Worm (Caenorhabditis elegans) whole organism, young adult: ENCODE data around the gene ugt-14.

ENCODE experiments used
- B0035.1 ChIP-seq: sonication (generic microtip); optimal IDR thresholded peaks from 2 replicates; lab custom pipeline; 2016; ENCODE audit warnings: missing genetic modification characterization, mild to moderate bottlenecking, missing compliant biosample characterization, missing genotype, missing genetic modification reagents
- B0261.1 ChIP-seq: sonication (generic microtip); optimal IDR thresholded peaks from 2 replicates; lab custom pipeline; 2016; ENCODE audit warnings: mild to moderate bottlenecking, missing genetic modification characterization, moderate library complexity, missing compliant biosample characterization
- C06A6.2 ChIP-seq: fragments of 200-800 bp; sonication (Bioruptor generic); conservative IDR thresholded peaks from 2 replicates; pipeline ENCODE4 v1.3.6; 2022; ENCODE audit warnings: missing genetic modification characterization, missing compliant biosample characterization
- D2030.7 ChIP-seq: fragments of 200-800 bp; sonication (Bioruptor generic); IDR thresholded peaks from 2 replicates; pipeline ENCODE4 v1.3.6; 2022; ENCODE audit warnings: missing genetic modification reagents, missing genetic modification characterization, missing compliant biosample characterization
- Y79H2A.3 ChIP-seq: fragments of 200-800 bp; sonication (Bioruptor generic); conservative IDR thresholded peaks from 2 replicates; pipeline ENCODE4 v1.3.6; 2022; ENCODE audit warnings: missing genetic modification reagents, missing genetic modification characterization, missing compliant biosample characterization
- ZK185.1 ChIP-seq: sonication (generic microtip); optimal IDR thresholded peaks from 2 replicates; lab custom pipeline; 2016; ENCODE audit warnings: mild to moderate bottlenecking, missing genetic modification characterization, missing compliant biosample characterization; ENCODE audit not compliant: poor library complexity, severe bottlenecking
- akir-1 ChIP-seq: fragments of 200-800 bp; sonication (Bioruptor generic); optimal IDR thresholded peaks from 2 replicates; lab custom pipeline; 2018; ENCODE audit warnings: mild to moderate bottlenecking, missing genetic modification characterization, moderate library complexity, missing compliant biosample characterization
- aptf-3 ChIP-seq: fragments of 200-800 bp; sonication (Bioruptor generic); IDR thresholded peaks from 2 replicates; pipeline ENCODE4 v1.3.6; 2022; ENCODE audit warnings: missing genetic modification characterization, missing compliant biosample characterization
- atf-7 ChIP-seq: sonication (generic microtip); optimal IDR thresholded peaks from 2 replicates; lab custom pipeline; 2017; ENCODE audit warnings: mild to moderate bottlenecking, missing genetic modification characterization, missing compliant biosample characterization
- athp-1 ChIP-seq: sonication (generic microtip); optimal IDR thresholded peaks from 2 replicates; lab custom pipeline; 2017; ENCODE audit warnings: mild to moderate bottlenecking, missing genetic modification characterization, missing compliant biosample characterization
- attf-5 ChIP-seq: fragments of 200-800 bp; sonication (Bioruptor generic); optimal IDR thresholded peaks from 2 replicates; lab custom pipeline; 2018; ENCODE audit warnings: mild to moderate bottlenecking, missing genetic modification characterization, missing compliant biosample characterization
- cebp-2 ChIP-seq: fragments of 200-800 bp; sonication (Bioruptor generic); IDR thresholded peaks from 2 replicates; pipeline ENCODE4 v1.3.6; 2022; ENCODE audit warnings: missing genetic modification characterization, missing compliant biosample characterization
- ceh-40 ChIP-seq: fragments of 200-800 bp; sonication (Bioruptor generic); IDR thresholded peaks from 2 replicates; pipeline ENCODE4 v1.3.6; 2022; ENCODE audit warnings: missing genetic modification characterization, missing compliant biosample characterization
- dpl-1 ChIP-seq: fragments of 150-350 bp; optimal IDR thresholded peaks from 2 replicates; lab custom pipeline; 2014; ENCODE audit warnings: missing biosample characterization, missing genetic modification reagents, missing genetic modification characterization
- egl-18 ChIP-seq: fragments of 200-800 bp; sonication (Bioruptor generic); IDR thresholded peaks from 2 replicates; pipeline ENCODE4 v1.3.6; 2022; ENCODE audit warnings: missing genetic modification reagents, missing genetic modification characterization, missing compliant biosample characterization
- egl-44 ChIP-seq: fragments of 200-800 bp; sonication (Bioruptor generic); IDR thresholded peaks from 2 replicates; pipeline ENCODE4 v1.3.6; 2022; ENCODE audit warnings: missing genetic modification reagents, missing genetic modification characterization, missing compliant biosample characterization
- him-1 ChIP-seq: sonication (generic microtip); optimal IDR thresholded peaks from 2 replicates; lab custom pipeline; 2016; ENCODE audit warnings: missing genotype, missing genetic modification reagents, missing genetic modification characterization, missing compliant biosample characterization
- hlh-12 ChIP-seq: sonication (generic microtip); optimal IDR thresholded peaks from 2 replicates; lab custom pipeline; 2016; ENCODE audit warnings: missing genetic modification characterization, missing compliant biosample characterization
- hmg-20 ChIP-seq: fragments of 200-800 bp; sonication (Bioruptor generic); IDR thresholded peaks from 2 replicates; pipeline ENCODE4 v1.3.6; 2022; ENCODE audit warnings: missing genetic modification reagents, missing genetic modification characterization, missing compliant biosample characterization
- let-607 ChIP-seq, 2 experiments: fragments of 200-800 bp in 1 of 2; sonication (Bioruptor generic) in 1 of 2; sonication (generic microtip) in 1 of 2; optimal IDR thresholded peaks; 2 replicates each; lab custom pipeline; 2016 to 2018; ENCODE audit warnings: mild to moderate bottlenecking in 2 of 2, missing compliant biosample characterization in 2 of 2, missing genetic modification characterization in 2 of 2, moderate library complexity in 2 of 2, missing genotype in 1 of 2
- lin-26 ChIP-seq: fragments of 200-800 bp; sonication (Bioruptor generic); IDR thresholded peaks from 2 replicates; pipeline ENCODE4 v1.3.6; 2022; ENCODE audit warnings: missing genetic modification reagents, missing genetic modification characterization, missing compliant biosample characterization
- lin-40 ChIP-seq: sonication (generic microtip); optimal IDR thresholded peaks from 2 replicates; lab custom pipeline; 2016; ENCODE audit warnings: missing genetic modification characterization, mild to moderate bottlenecking, missing compliant biosample characterization, missing genotype, missing genetic modification reagents
- lir-1 ChIP-seq: fragments of 200-800 bp; sonication (Bioruptor generic); conservative IDR thresholded peaks from 2 replicates; pipeline ENCODE4 v1.3.6; 2022; ENCODE audit warnings: missing genetic modification reagents, missing genetic modification characterization, missing compliant biosample characterization
- lsy-27 ChIP-seq: sonication (generic microtip); optimal IDR thresholded peaks from 2 replicates; lab custom pipeline; 2017; ENCODE audit warnings: missing genetic modification characterization, mild to moderate bottlenecking, missing compliant biosample characterization, antibody characterized with exemption, missing genotype, borderline replicate concordance; ENCODE audit not compliant: insufficient read depth
- mcd-1 ChIP-seq: fragments of 200-800 bp; sonication (Bioruptor generic); IDR thresholded peaks from 2 replicates; pipeline ENCODE4 v1.3.6; 2022; ENCODE audit warnings: missing genetic modification reagents, missing genetic modification characterization, missing compliant biosample characterization
- mes-4 ChIP-seq: sonication (generic microtip); optimal IDR thresholded peaks from 2 replicates; lab custom pipeline; 2016; ENCODE audit warnings: missing genotype, missing genetic modification characterization, missing compliant biosample characterization
- nfya-1 ChIP-seq: sonication (generic microtip); optimal IDR thresholded peaks from 2 replicates; lab custom pipeline; 2017; ENCODE audit warnings: antibody characterized with exemption, missing compliant biosample characterization, missing genetic modification characterization, borderline replicate concordance; ENCODE audit not compliant: insufficient read depth
- nhr-27 ChIP-seq: fragments of 200-800 bp; sonication (Bioruptor generic); optimal IDR thresholded peaks from 2 replicates; lab custom pipeline; 2018; ENCODE audit warnings: mild to moderate bottlenecking, missing genetic modification characterization, moderate library complexity, missing compliant biosample characterization
- nhr-90 ChIP-seq: sonication (generic microtip); optimal IDR thresholded peaks from 2 replicates; lab custom pipeline; 2016; ENCODE audit warnings: missing genotype, mild to moderate bottlenecking, missing genetic modification characterization, missing compliant biosample characterization
- pha-4 ChIP-seq: fragments of 150-350 bp; sonication (generic microtip); optimal IDR thresholded peaks from 2 replicates; lab custom pipeline; 2014; ENCODE audit warnings: missing biosample characterization, missing genetic modification reagents, missing genetic modification characterization
- repo-1 ChIP-seq: sonication (generic microtip); optimal IDR thresholded peaks from 2 replicates; lab custom pipeline; 2017; ENCODE audit warnings: mild to moderate bottlenecking, missing genetic modification characterization, missing compliant biosample characterization
- sdz-38 ChIP-seq: sonication (generic microtip); optimal IDR thresholded peaks from 2 replicates; lab custom pipeline; 2016; ENCODE audit warnings: missing genotype, missing genetic modification characterization, missing compliant biosample characterization
- snpc-1.3 ChIP-seq: sonication (generic microtip); optimal IDR thresholded peaks from 2 replicates; lab custom pipeline; 2017; ENCODE audit warnings: missing genetic modification characterization, mild to moderate bottlenecking, missing compliant biosample characterization, antibody characterized with exemption, moderate library complexity, missing genotype, missing genetic modification reagents; ENCODE audit not compliant: insufficient read depth
- snpc-4 ChIP-seq, 5 experiments: fragments of 150-350 bp in 1 of 5; sonication (generic microtip) in 4 of 5; optimal IDR thresholded peaks; 2 replicates each; lab custom pipeline; 2014 to 2018; ENCODE audit warnings: missing genetic modification characterization in 5 of 5, missing biosample characterization in 3 of 5, antibody characterized with exemption in 2 of 5, mild to moderate bottlenecking in 2 of 5, missing compliant biosample characterization in 2 of 5, missing genotype in 2 of 5, moderate library complexity in 2 of 5, missing genetic modification reagents in 1 of 5
- somi-1 ChIP-seq: fragments of 200-800 bp; sonication (Bioruptor generic); optimal IDR thresholded peaks from 2 replicates; lab custom pipeline; 2018; ENCODE audit warnings: mild to moderate bottlenecking, missing genetic modification characterization, missing compliant biosample characterization
- sptf-2 ChIP-seq: fragments of 200-800 bp; sonication (Bioruptor generic); optimal IDR thresholded peaks from 2 replicates; lab custom pipeline; 2018; ENCODE audit warnings: mild to moderate bottlenecking, missing genetic modification characterization, missing compliant biosample characterization
- tbx-9 ChIP-seq: sonication (generic microtip); optimal IDR thresholded peaks from 2 replicates; lab custom pipeline; 2016; ENCODE audit warnings: borderline replicate concordance, missing genetic modification characterization, inconsistent platforms, missing compliant biosample characterization
- zim-3 ChIP-seq: sonication (generic microtip); optimal IDR thresholded peaks from 2 replicates; lab custom pipeline; 2017; ENCODE audit warnings: mild to moderate bottlenecking, missing genetic modification characterization, moderate library complexity, missing compliant biosample characterization
- ztf-18 ChIP-seq: sonication (generic microtip); optimal IDR thresholded peaks from 2 replicates; lab custom pipeline; 2016; ENCODE audit warnings: missing genotype, mild to moderate bottlenecking, missing genetic modification characterization, missing compliant biosample characterization

The ugt-14 gene

ce11 chrV:4879251-4879650, 26.8 kb upstream of the ugt-14 start, which contains the start of gene T19H12.15 (continued):
- TF ChIP-seq mcd-1 (GFP tag; lab: Robert Waterston, UW), result no peak
- no peak for TF ChIP-seq zim-3 (tag; lab: Kevin White, UChicago)

ce11 chrV:4881377-4881776, 24.7 kb upstream of the ugt-14 start, which contains the start of gene str-32:
Gene str-32 (minus strand): TSS chrV:4881477.
- TF ChIP-seq akir-1 (no peak), sptf-2 (no peak), let-607 (tag; optimal IDR thresholded peaks at IDR 0.05; lab: Kevin White, UChicago) (no peak), hmg-20 (GFP tag; lab: Robert Waterston, UW) (no peak), athp-1 (tag; lab: Kevin White, UChicago) (no peak), attf-5 (no peak), sdz-38 (tag; lab: Kevin White, UChicago) (no peak), lsy-27 (tag; lab: Kevin White, UChicago) (no peak), somi-1 (GFP tag; lab: Kevin White, UChicago) (no peak), nhr-27 (tag; lab: Kevin White, UChicago) (no peak), egl-44 (GFP tag; lab: Robert Waterston, UW) (no peak), nfya-1 (tag; lab: Kevin White, UChicago) (no peak), aptf-3 (no peak)

- TF ChIP-seq D2030.7 (no peak), sptf-2 (no peak), lin-40 (tag; lab: Kevin White, UChicago) (no peak), B0261.1 (tag; lab: Kevin White, UChicago) (no peak), repo-1 (tag; lab: Kevin White, UChicago) (no peak), egl-18 (no peak), snpc-1.3 (tag; lab: Kevin White, UChicago) (no peak), him-1 (tag; lab: Kevin White, UChicago) (no peak), C06A6.2 (GFP tag; lab: Robert Waterston, UW) (no peak), pha-4 (tag; lab: Kevin White, UChicago) (no peak), B0035.1 (tag; lab: Kevin White, UChicago) (no peak), athp-1 (tag; lab: Kevin White, UChicago) (no peak), lsy-27 (tag; lab: Kevin White, UChicago) (no peak), ztf-18 (no peak)
These were observed 21.6 kb upstream of the ugt-14 start, which contains the start of gene T19H12.12 for ce11 chrV:4884490-4884889. Gene T19H12.12 (plus strand): TSS chrV:4884790.

- TF ChIP-seq ZK185.1 (tag; lab: Kevin White, UChicago), result no peak
- no peak for TF ChIP-seq nhr-90 (tag; lab: Kevin White, UChicago)
- no peak for TF ChIP-seq hlh-12 (tag; lab: Kevin White, UChicago)
- no peak for TF ChIP-seq dpl-1 (GFP tag; lab: Kevin White, UChicago)
- no peak for TF ChIP-seq cebp-2
- no peak for TF ChIP-seq lin-26 (GFP tag; lab: Robert Waterston, UW)
- no peak for TF ChIP-seq ceh-40 (GFP tag; lab: Robert Waterston, UW)
- no peak for TF ChIP-seq atf-7 (tag; lab: Kevin White, UChicago)
- TF ChIP-seq let-607 (tag; optimal IDR thresholded peaks at IDR 0.05; lab: Kevin White, UChicago), result no peak
- no peak for TF ChIP-seq D2030.7
- no peak for TF ChIP-seq lir-1 (GFP tag; lab: Robert Waterston, UW)
- TF ChIP-seq snpc-4 (GFP tag; optimal IDR thresholded peaks at IDR 0.05; lab: Kevin White, UChicago), result no peak
- TF ChIP-seq snpc-4 (tag; optimal IDR thresholded peaks at IDR 0.05; lab: Kevin White, UChicago), result no peak
- no peak for TF ChIP-seq zim-3 (tag; lab: Kevin White, UChicago)
- no peak for TF ChIP-seq lsy-27 (tag; lab: Kevin White, UChicago)
- no peak for TF ChIP-seq Y79H2A.3 (GFP tag; lab: Robert Waterston, UW)
- TF ChIP-seq mes-4 (tag; lab: Kevin White, UChicago), result no peak
- TF ChIP-seq aptf-3, result no peak
- TF ChIP-seq tbx-9 (tag; lab: Kevin White, UChicago), result no peak
These were observed 20.7 kb upstream of the ugt-14 start, which contains the start of gene T19H12.3 for ce11 chrV:4885372-4885771. Gene T19H12.3 (plus strand): TSS chrV:4885672.
